Worm (Caenorhabditis elegans): Measurements from ENCODE around the gene C07G3.15.

- no peak for TF ChIP-seq ZK546.5 (tag; optimal IDR thresholded peaks at IDR 0.05)
- TF ChIP-seq F13H6.1 (tag; optimal IDR thresholded peaks at IDR 0.05): no peak
- TF ChIP-seq snpc-4 (tag; optimal IDR thresholded peaks at IDR 0.05): no peak
- TF ChIP-seq ama-1 (optimal IDR thresholded peaks at IDR 0.05): no peak
- TF ChIP-seq ztf-1 (GFP tag; conservative IDR thresholded peaks at IDR 0.05): no peak
- TF ChIP-seq mab-5 (tag; optimal IDR thresholded peaks at IDR 0.05): no peak
- TF ChIP-seq blmp-1 (tag; optimal IDR thresholded peaks at IDR 0.05; ENCODE audit: insufficient read depth): no peak
- no peak for TF ChIP-seq skn-1 (tag; optimal IDR thresholded peaks at IDR 0.05)
- no peak for TF ChIP-seq unc-39 (tag; optimal IDR thresholded peaks at IDR 0.05)
- TF ChIP-seq lsy-2 (tag; optimal IDR thresholded peaks at IDR 0.05): no peak
- TF ChIP-seq elt-1 (tag; optimal IDR thresholded peaks at IDR 0.05): no peak
- no peak for TF ChIP-seq sma-9 (GFP tag; optimal IDR thresholded peaks at IDR 0.05)
- TF ChIP-seq sma-9 (tag; optimal IDR thresholded peaks at IDR 0.05): no peak
- no peak for TF ChIP-seq R02D3.7 (tag; optimal IDR thresholded peaks at IDR 0.05)
These were observed 26.0 kb downstream of the C07G3.15 start, which contains the start of gene srbc-29 for ce11 chrV:3470782-3471181.
